Worm (Caenorhabditis elegans) whole organism, mixed stage, embryonic: ENCODE measurements around the gene Y73F8A.14.

Experiments
- blmp-1 ChIP-seq: fragments of 150-350 bp; optimal IDR thresholded peaks from 2 replicates; lab custom pipeline; 2014; ENCODE audit warnings: missing biosample characterization, missing genetic modification characterization
- ceh-39 ChIP-seq: fragments of 150-350 bp; optimal IDR thresholded peaks from 2 replicates; lab custom pipeline; 2014; ENCODE audit warnings: missing biosample characterization, missing genetic modification characterization
- ces-1 ChIP-seq: fragments of 150-350 bp; optimal IDR thresholded peaks from 2 replicates; lab custom pipeline; 2014; ENCODE audit warnings: missing biosample characterization, missing genetic modification reagents, missing genetic modification characterization
- elt-1 ChIP-seq: sonication (generic microtip); optimal IDR thresholded peaks from 2 replicates; lab custom pipeline; 2017; ENCODE audit warnings: missing genetic modification characterization, mild to moderate bottlenecking, missing compliant biosample characterization, antibody characterized with exemption, moderate library complexity, borderline replicate concordance; ENCODE audit not compliant: insufficient read depth
- lin-13 ChIP-seq: fragments of 150-350 bp; optimal IDR thresholded peaks from 2 replicates; lab custom pipeline; 2014; ENCODE audit warnings: missing biosample characterization, missing genetic modification characterization
- lsy-2 ChIP-seq: fragments of 150-350 bp; optimal IDR thresholded peaks from 2 replicates; lab custom pipeline; 2014; ENCODE audit warnings: missing biosample characterization, missing genetic modification characterization
- mab-5 ChIP-seq: fragments of 150-350 bp; optimal IDR thresholded peaks from 2 replicates; lab custom pipeline; 2014; ENCODE audit warnings: missing biosample characterization, missing genetic modification characterization
- mep-1 ChIP-seq: fragments of 150-350 bp; optimal IDR thresholded peaks from 2 replicates; lab custom pipeline; 2017; ENCODE audit warnings: missing biosample characterization, missing genetic modification reagents, missing genetic modification characterization, inconsistent platforms
- nhr-12 ChIP-seq: fragments of 150-350 bp; optimal IDR thresholded peaks from 2 replicates; lab custom pipeline; 2014; ENCODE audit warnings: missing biosample characterization, missing genetic modification characterization
- nhr-237 ChIP-seq: fragments of 150-350 bp; optimal IDR thresholded peaks from 2 replicates; lab custom pipeline; 2014; ENCODE audit warnings: missing biosample characterization, missing genetic modification characterization
- nhr-76 ChIP-seq: sonication (generic microtip); optimal IDR thresholded peaks from 2 replicates; lab custom pipeline; 2017; ENCODE audit warnings: missing biosample characterization, missing genetic modification characterization
- pha-4 ChIP-seq: fragments of 150-350 bp; optimal IDR thresholded peaks from 2 replicates; lab custom pipeline; 2018; ENCODE audit warnings: missing biosample characterization, missing genetic modification reagents, missing genetic modification characterization
- snpc-4 ChIP-seq: fragments of 150-350 bp; optimal IDR thresholded peaks from 2 replicates; lab custom pipeline; 2014; ENCODE audit warnings: missing biosample characterization, missing genetic modification characterization
- unc-39 ChIP-seq: fragments of 150-350 bp; optimal IDR thresholded peaks from 2 replicates; lab custom pipeline; 2014; ENCODE audit warnings: missing biosample characterization, missing genetic modification characterization

- TF ChIP-seq nhr-12 (tag; lab: Kevin White, UChicago) (no peak), mab-5 (tag; lab: Kevin White, UChicago) (no peak), ceh-39 (no peak), nhr-76 (tag; lab: Kevin White, UChicago) (no peak), mep-1 (tag; lab: Kevin White, UChicago) (no peak), lin-13 (no peak), ces-1 (GFP tag; lab: Kevin White, UChicago) (no peak), lsy-2 (no peak), snpc-4 (tag; lab: Kevin White, UChicago) (no peak), nhr-237 (no peak), pha-4 (no peak), elt-1 (tag; lab: Kevin White, UChicago) (no peak), unc-39 (tag; lab: Kevin White, UChicago) (no peak), blmp-1 (tag; lab: Kevin White, UChicago) (no peak)
These were observed 43.0 kb upstream of the Y73F8A.14 start for ce11 chrIV:15361884-15362283.
